Worm (Caenorhabditis elegans) whole organism, young adult: Measurements from ENCODE around the gene acdh-12.

Source experiments
- B0019.2 ChIP-seq: fragments of 200-800 bp; sonication (Bioruptor generic); conservative IDR thresholded peaks from 2 replicates; pipeline ENCODE4 v1.3.6; 2022; ENCODE audit warnings: missing genetic modification reagents, missing genetic modification characterization, missing compliant biosample characterization
- F33H1.4 ChIP-seq: fragments of 200-800 bp; sonication (Bioruptor generic); IDR thresholded peaks from 2 replicates; pipeline ENCODE4 v1.3.6; 2022; ENCODE audit warnings: missing genetic modification reagents, missing genetic modification characterization, missing compliant biosample characterization
- F37B4.10 ChIP-seq: fragments of 200-800 bp; sonication (Bioruptor generic); IDR thresholded peaks from 2 replicates; pipeline ENCODE4 v1.3.6; 2022; ENCODE audit warnings: missing genetic modification characterization, missing compliant biosample characterization
- Y79H2A.3 ChIP-seq: fragments of 200-800 bp; sonication (Bioruptor generic); conservative IDR thresholded peaks from 2 replicates; pipeline ENCODE4 v1.3.6; 2022; ENCODE audit warnings: missing genetic modification reagents, missing genetic modification characterization, missing compliant biosample characterization
- ama-1 ChIP-seq, 3 experiments: fragments of 150-350 bp in 1 of 3; sonication (generic microtip) in 2 of 3; optimal IDR thresholded peaks; 2 replicates each; lab custom pipeline; 2014 to 2018; ENCODE audit warnings: missing biosample characterization in 2 of 3, missing genetic modification characterization in 2 of 3, missing genetic modification reagents in 2 of 3
- bed-1 ChIP-seq: fragments of 200-800 bp; sonication (Bioruptor generic); IDR thresholded peaks from 2 replicates; pipeline ENCODE4 v1.3.6; 2022; ENCODE audit warnings: missing genetic modification reagents, missing genetic modification characterization, missing compliant biosample characterization
- ceh-79 ChIP-seq: sonication (generic microtip); optimal IDR thresholded peaks from 2 replicates; lab custom pipeline; 2017; ENCODE audit warnings: mild to moderate bottlenecking, missing genetic modification characterization, missing compliant biosample characterization
- dpl-1 ChIP-seq: fragments of 150-350 bp; optimal IDR thresholded peaks from 2 replicates; lab custom pipeline; 2014; ENCODE audit warnings: missing biosample characterization, missing genetic modification reagents, missing genetic modification characterization
- ekl-4 ChIP-seq: fragments of 200-800 bp; sonication (Bioruptor generic); IDR thresholded peaks from 2 replicates; pipeline ENCODE4 v1.3.6; 2022; ENCODE audit warnings: missing genetic modification reagents, missing genetic modification characterization, missing compliant biosample characterization
- hsf-1 ChIP-seq: fragments of 200-800 bp; sonication (Bioruptor generic); IDR thresholded peaks from 2 replicates; pipeline ENCODE4 v1.3.6; 2022; ENCODE audit warnings: missing genetic modification reagents, missing genetic modification characterization, missing compliant biosample characterization
- lin-26 ChIP-seq: fragments of 200-800 bp; sonication (Bioruptor generic); IDR thresholded peaks from 2 replicates; pipeline ENCODE4 v1.3.6; 2022; ENCODE audit warnings: missing genetic modification reagents, missing genetic modification characterization, missing compliant biosample characterization
- lir-1 ChIP-seq: fragments of 200-800 bp; sonication (Bioruptor generic); conservative IDR thresholded peaks from 2 replicates; pipeline ENCODE4 v1.3.6; 2022; ENCODE audit warnings: missing genetic modification reagents, missing genetic modification characterization, missing compliant biosample characterization
- lsl-1 ChIP-seq: fragments of 200-800 bp; sonication (Bioruptor generic); optimal IDR thresholded peaks from 2 replicates; lab custom pipeline; 2018; ENCODE audit warnings: mild to moderate bottlenecking, missing genetic modification characterization, moderate library complexity, missing compliant biosample characterization
- pha-4 ChIP-seq: fragments of 150-350 bp; sonication (generic microtip); optimal IDR thresholded peaks from 2 replicates; lab custom pipeline; 2014; ENCODE audit warnings: missing biosample characterization, missing genetic modification reagents, missing genetic modification characterization

ce11 chrII:7161512-7161911 lies 33.9 kb downstream of the acdh-12 start, which contains the start of gene C27H5.12:
- TF ChIP-seq lin-26 (GFP tag; lab: Robert Waterston, UW) (no peak), hsf-1 (no peak), ama-1 (optimal IDR thresholded peaks at IDR 0.05; lab: Kevin White, UChicago) (no peak), ama-1 (GFP tag; optimal IDR thresholded peaks at IDR 0.05; lab: Kevin White, UChicago) (no peak), ceh-79 (tag; lab: Kevin White, UChicago) (no peak), Y79H2A.3 (GFP tag; lab: Robert Waterston, UW) (no peak), F37B4.10 (GFP tag; lab: Robert Waterston, UW) (no peak), F33H1.4 (GFP tag; lab: Robert Waterston, UW) (no peak), pha-4 (tag; lab: Kevin White, UChicago) (no peak), lir-1 (GFP tag; lab: Robert Waterston, UW) (no peak), B0019.2 (no peak), bed-1 (no peak), ekl-4 (GFP tag; lab: Robert Waterston, UW) (no peak), lsl-1 (GFP tag; lab: Kevin White, UChicago) (no peak), dpl-1 (GFP tag; lab: Kevin White, UChicago) (no peak)
